Worm (Caenorhabditis elegans): ENCODE measurements around the gene C47E12.9.

The C47E12.9 gene

ce11 chrIV:9974392-9974791 lies at the start of gene C47E12.9:
Gene C47E12.9 (plus strand): TSS chrIV:9974692.
- TF ChIP-seq nhr-25 (tag; optimal IDR thresholded peaks at IDR 0.05) = no peak
- TF ChIP-seq ZK546.5 (tag; optimal IDR thresholded peaks at IDR 0.05) = no peak
- no peak for TF ChIP-seq nhr-28 (tag; optimal IDR thresholded peaks at IDR 0.05)
- TF ChIP-seq jun-1 (tag; optimal IDR thresholded peaks at IDR 0.05) = no peak
- no peak for TF ChIP-seq hmg-11 (tag; optimal IDR thresholded peaks at IDR 0.05)
- TF ChIP-seq ceh-9 (tag; optimal IDR thresholded peaks at IDR 0.05) = no peak
- no peak for TF ChIP-seq fkh-2 (tag; optimal IDR thresholded peaks at IDR 0.05)
- no peak for TF ChIP-seq nhr-12 (tag; optimal IDR thresholded peaks at IDR 0.05)
- no peak for TF ChIP-seq nfya-1 (tag; optimal IDR thresholded peaks at IDR 0.05; ENCODE audit: insufficient read depth)
- TF ChIP-seq unc-39 (tag; optimal IDR thresholded peaks at IDR 0.05) = no peak

DNA sequence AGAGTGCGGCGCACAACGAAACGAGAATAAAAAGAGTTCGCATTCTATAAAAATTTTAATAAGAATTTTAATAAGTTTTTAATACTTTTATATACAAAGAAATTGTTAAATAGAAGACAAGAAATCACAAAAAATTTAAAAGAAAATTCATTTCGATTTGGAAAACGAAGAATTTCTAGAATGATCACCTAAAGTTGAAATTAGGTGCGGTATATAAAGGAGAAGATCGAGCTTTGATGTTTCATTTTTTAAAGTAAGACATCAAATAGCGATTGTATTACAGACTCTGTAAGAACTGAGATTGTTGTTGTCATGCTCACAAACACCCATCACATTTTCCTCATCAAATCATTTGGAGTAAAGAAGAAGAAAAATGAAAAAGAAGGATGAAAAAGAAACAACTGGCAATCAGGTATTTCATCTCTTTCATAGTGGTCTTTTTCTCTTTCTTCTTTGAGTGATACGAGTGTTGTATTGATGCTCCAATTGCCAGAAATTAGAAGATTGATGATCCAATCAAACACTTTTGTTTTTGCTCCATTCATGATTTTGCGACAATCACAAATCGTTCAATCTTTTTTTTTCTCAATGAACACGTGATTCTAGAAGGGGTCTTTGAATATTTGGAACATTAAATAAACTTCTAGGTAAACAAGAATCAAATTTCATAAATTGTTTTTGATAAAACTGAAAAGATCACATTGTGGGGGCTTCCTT lies 46.2 kb upstream of the C47E12.9 start, which contains the start of gene dur-1:
dur-1 (minus strand) TSS at position 51 of the 717 bp plus-strand sequence.
- TF ChIP-seq lin-39 (tag; optimal IDR thresholded peaks at IDR 0.05) = no peak
- TF ChIP-seq nfya-1 (tag; optimal IDR thresholded peaks at IDR 0.05; ENCODE audit: insufficient read depth) = peak; percentile 25
- TF ChIP-seq egl-5 (tag; optimal IDR thresholded peaks at IDR 0.05) = peak; percentile 32
- TF ChIP-seq ceh-28 (tag; optimal IDR thresholded peaks at IDR 0.05) = peak; percentile 5
- TF ChIP-seq egl-27 (tag; optimal IDR thresholded peaks at IDR 0.05) = no peak
- TF ChIP-seq nhr-23 (tag; optimal IDR thresholded peaks at IDR 0.05) = no peak
- TF ChIP-seq nhr-67 (tag; optimal IDR thresholded peaks at IDR 0.05) = no peak
- no peak for TF ChIP-seq tbx-2 (tag; optimal IDR thresholded peaks at IDR 0.05)
- no peak for TF ChIP-seq elt-2 (tag; optimal IDR thresholded peaks at IDR 0.05)

- TF ChIP-seq eor-1 (tag; optimal IDR thresholded peaks at IDR 0.05) = no peak
- no peak for TF ChIP-seq tbx-2 (tag; optimal IDR thresholded peaks at IDR 0.05)
- peak; percentile 47 for TF ChIP-seq nhr-23 (tag; optimal IDR thresholded peaks at IDR 0.05)
- TF ChIP-seq aly-2 (tag; optimal IDR thresholded peaks at IDR 0.05) = no peak
- peak; percentile 84 for TF ChIP-seq pha-4 (tag; optimal IDR thresholded peaks at IDR 0.05)
- no peak for TF ChIP-seq fos-1 (tag; optimal IDR thresholded peaks at IDR 0.05)
- peak; percentile 75 for TF ChIP-seq lin-15B (tag; optimal IDR thresholded peaks at IDR 0.05)
Observed at ce11 chrIV:9932055-9932454, 42.4 kb upstream of the C47E12.9 start, which contains the start of the genes trmt-10A and F25H8.2. Gene trmt-10A (minus strand): TSS chrIV:9932213. Gene F25H8.2 (plus strand): TSS chrIV:9932235.

ce11 chrIV:9933580-9933979 lies 40.9 kb upstream of the C47E12.9 start, which contains the start of gene spe-29:
Gene spe-29 (plus strand): TSS chrIV:9933880.
- TF ChIP-seq tbx-2 (tag; optimal IDR thresholded peaks at IDR 0.05) (no peak), nhr-76 (tag; optimal IDR thresholded peaks at IDR 0.05) (no peak), nhr-237 (tag; optimal IDR thresholded peaks at IDR 0.05) (no peak), nhr-23 (tag; optimal IDR thresholded peaks at IDR 0.05) (no peak), fos-1 (tag; optimal IDR thresholded peaks at IDR 0.05) (no peak)

ce11 chrIV:9943214-9943613 lies 31.3 kb upstream of the C47E12.9 start:
- TF ChIP-seq skn-1 (tag; optimal IDR thresholded peaks at IDR 0.05) = no peak
- no peak for TF ChIP-seq mml-1 (tag; optimal IDR thresholded peaks at IDR 0.05)
- TF ChIP-seq nhr-12 (tag; optimal IDR thresholded peaks at IDR 0.05) = no peak
- TF ChIP-seq ZK546.5 (tag; optimal IDR thresholded peaks at IDR 0.05) = no peak
- TF ChIP-seq tbx-2 (tag; optimal IDR thresholded peaks at IDR 0.05) = no peak
- no peak for TF ChIP-seq ztf-4 (tag; optimal IDR thresholded peaks at IDR 0.05)
- no peak for TF ChIP-seq nhr-237 (tag; optimal IDR thresholded peaks at IDR 0.05)
- no peak for TF ChIP-seq pqm-1 (tag; optimal IDR thresholded peaks at IDR 0.05)
- no peak for TF ChIP-seq nhr-28 (tag; optimal IDR thresholded peaks at IDR 0.05)
- TF ChIP-seq lin-15B (tag; optimal IDR thresholded peaks at IDR 0.05) = no peak
- no peak for TF ChIP-seq hmg-11 (tag; optimal IDR thresholded peaks at IDR 0.05)
- no peak for TF ChIP-seq nhr-67 (tag; optimal IDR thresholded peaks at IDR 0.05)

- TF ChIP-seq nhr-11 (tag; optimal IDR thresholded peaks at IDR 0.05) (no peak), fkh-10 (GFP tag; optimal IDR thresholded peaks at IDR 0.05) (no peak), unc-62 (GFP tag; optimal IDR thresholded peaks at IDR 0.05) (no peak), pha-4 (tag; optimal IDR thresholded peaks at IDR 0.05) (peak; percentile 78), fkh-2 (tag; optimal IDR thresholded peaks at IDR 0.05) (no peak)
Observed at ce11 chrIV:9944279-9944678, 30.2 kb upstream of the C47E12.9 start.
